Worm (Caenorhabditis elegans): ENCODE measurements around the gene ubc-9.

ce11 chrIV:4643577-4643976 is 7.3 kb upstream of the ubc-9 start:
- TF ChIP-seq him-1 (tag; optimal IDR thresholded peaks at IDR 0.05) (no peak), dao-5 (tag; optimal IDR thresholded peaks at IDR 0.05) (no peak)
